Fruit fly (Drosophila melanogaster) whole organism, wandering third instar larva: ENCODE measurements around the gene CG14174.

Experiments used
- CG9705 ChIP-seq: fragments of 200-800 bp; sonication (Bioruptor generic); optimal IDR thresholded peaks from 2 replicates; lab custom pipeline; 2018; ENCODE audit warnings: missing biosample characterization, mild to moderate bottlenecking, missing genetic modification characterization
- CrebA ChIP-seq: fragments of 200-800 bp; sonication (Bioruptor generic); optimal IDR thresholded peaks from 2 replicates; lab custom pipeline; 2016; ENCODE audit warnings: missing biosample characterization, mild to moderate bottlenecking, missing genetic modification characterization, borderline replicate concordance
- Dfd ChIP-seq: fragments of >200 bp; optimal IDR thresholded peaks from 2 replicates; lab custom pipeline; 2017; ENCODE audit warnings: missing biosample characterization, missing genetic modification characterization
- Hnf4 ChIP-seq: fragments of 200-800 bp; sonication (Bioruptor generic); optimal IDR thresholded peaks from 2 replicates; lab custom pipeline; 2016; ENCODE audit warnings: missing biosample characterization, mild to moderate bottlenecking, missing genetic modification characterization
- N ChIP-seq: fragments of >200 bp; optimal IDR thresholded peaks from 2 replicates; lab custom pipeline; 2018; ENCODE audit warnings: missing biosample characterization, missing external identifiers, missing genetic modification characterization
- OdsH ChIP-seq: fragments of 200-800 bp; sonication (Bioruptor generic); optimal IDR thresholded peaks from 2 replicates; lab custom pipeline; 2016; ENCODE audit warnings: missing biosample characterization, mild to moderate bottlenecking, missing genetic modification characterization
- br ChIP-seq: fragments of 200-800 bp; sonication (Bioruptor generic); optimal IDR thresholded peaks from 2 replicates; lab custom pipeline; 2016; ENCODE audit warnings: missing biosample characterization, missing genetic modification characterization
- ey ChIP-seq: fragments of 200-800 bp; sonication (Bioruptor generic); optimal IDR thresholded peaks from 2 replicates; lab custom pipeline; 2016; ENCODE audit warnings: missing biosample characterization, missing genetic modification characterization
- jim ChIP-seq: fragments of 175-275, 200-325 bp; sonication (Bioruptor generic); optimal IDR thresholded peaks from 2 replicates; lab custom pipeline; 2016; ENCODE audit warnings: missing biosample characterization, mild to moderate bottlenecking, missing genetic modification characterization
- pan ChIP-seq: fragments of >200 bp; optimal IDR thresholded peaks from 2 replicates; lab custom pipeline; 2017
- psq ChIP-seq: fragments of 200-800 bp; sonication (Bioruptor generic); optimal IDR thresholded peaks from 3 replicates; lab custom pipeline; 2017; ENCODE audit warnings: missing biosample characterization, mild to moderate bottlenecking, missing genetic modification characterization, moderate library complexity

DNA sequence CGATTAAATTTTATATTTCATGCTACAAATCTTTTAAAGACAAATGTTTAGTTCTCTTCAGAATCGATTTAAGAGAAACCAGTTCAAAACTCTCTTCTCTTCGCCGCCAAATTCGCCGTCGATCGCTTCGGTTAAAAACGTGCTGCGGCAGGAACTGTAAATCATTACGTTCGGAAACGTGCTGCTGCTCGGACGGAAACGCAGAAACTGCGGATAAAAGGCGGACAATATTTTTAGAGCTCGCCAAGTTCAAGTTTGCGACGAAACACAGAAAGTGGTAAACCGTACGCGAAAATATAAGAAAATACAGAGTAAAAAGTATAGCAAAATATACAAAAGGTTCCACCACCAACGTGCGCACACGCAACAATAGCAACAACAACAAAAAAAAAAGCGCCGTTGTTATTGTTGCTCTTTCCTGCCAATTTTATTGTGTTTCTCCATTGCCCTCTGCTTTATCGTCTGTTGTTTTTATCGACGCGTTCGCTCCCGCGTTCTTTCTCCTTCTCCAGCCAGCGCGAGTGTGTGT lies 44.3 kb downstream of the CG14174 start, which contains the start of gene Ae2:
- TF ChIP-seq br (GFP tag; lab: Kevin White, UChicago) (peak; percentile 17), jim (GFP tag; lab: Kevin White, UChicago) (no peak), OdsH (GFP tag; lab: Kevin White, UChicago) (no peak), CrebA (GFP tag; lab: Kevin White, UChicago) (peak; percentile 15), pan (lab: Kevin White, UChicago) (no peak), ey (no peak), psq (GFP tag; lab: Kevin White, UChicago) (peak; percentile 99), CG9705 (GFP tag; lab: Kevin White, UChicago) (no peak), N (GFP tag; lab: Kevin White, UChicago) (no peak), Hnf4 (GFP tag; lab: Kevin White, UChicago) (peak; percentile 34), Dfd (GFP tag; lab: Kevin White, UChicago) (no peak)
